Fruit fly (Drosophila melanogaster): ENCODE results near the gene CG46466.
A peak's percentile ranks its signal among the peaks of the same experiment; 100 is the strongest.

Gene CG46466

dm6 chr4:659884-660846 is 2.8 kb downstream of the CG46466 start, which contains the start of gene gw (continued):
- TF ChIP-seq CG17359 (tag; optimal IDR thresholded peaks at IDR 0.05), result peak; percentile 85
- TF ChIP-seq CG10543 (GFP tag; optimal IDR thresholded peaks at IDR 0.05), result peak; percentile 93
- peak; percentile 92 for TF ChIP-seq Ets65A (GFP tag)
- peak; percentile 36 for TF ChIP-seq D19B (GFP tag; optimal IDR thresholded peaks at IDR 0.05)
- TF ChIP-seq sqz (GFP tag; optimal IDR thresholded peaks at IDR 0.05), result no peak
- TF ChIP-seq CG8089 (GFP tag; optimal IDR thresholded peaks at IDR 0.05), result peak; percentile 76
- TF ChIP-seq CG5180 (GFP tag; optimal IDR thresholded peaks at IDR 0.05), result no peak
- TF ChIP-seq bsh (GFP tag; optimal IDR thresholded peaks at IDR 0.05), result peak in 1 of 2 experiments; percentile 85
- peak; percentile 97 for TF ChIP-seq CG7357 (GFP tag; IDR thresholded peaks at IDR 0.05)
- no peak for TF ChIP-seq CG11247 (GFP tag; IDR thresholded peaks at IDR 0.05)
- no peak for TF ChIP-seq CG15269 (tag; optimal IDR thresholded peaks at IDR 0.05)
- peak; percentile 62 for TF ChIP-seq Ssrp (tag; optimal IDR thresholded peaks at IDR 0.05)
- TF ChIP-seq CG1529 (GFP tag; optimal IDR thresholded peaks at IDR 0.05), result peak; percentile 78
- peak; percentile 75 for TF ChIP-seq eyg (GFP tag; optimal IDR thresholded peaks at IDR 0.05)
- TF ChIP-seq ftz-f1 (GFP tag; optimal IDR thresholded peaks at IDR 0.05), result no peak
- TF ChIP-seq YL-1 (GFP tag; optimal IDR thresholded peaks at IDR 0.05), result peak; percentile 93
- no peak for TF ChIP-seq zen2 (GFP tag; IDR thresholded peaks at IDR 0.05; ENCODE audit: partially characterized antibody)
- no peak for TF ChIP-seq chm (GFP tag; IDR thresholded peaks at IDR 0.05)
- no peak for TF ChIP-seq Ravus (GFP tag; IDR thresholded peaks at IDR 0.05)
- peak; percentile 86 for TF ChIP-seq CG7556 (GFP tag; optimal IDR thresholded peaks at IDR 0.05)
- peak; percentile 73 for TF ChIP-seq az2 (GFP tag; optimal IDR thresholded peaks at IDR 0.05)
- no peak for TF ChIP-seq Lim3 (GFP tag; IDR thresholded peaks at IDR 0.05)
- no peak for TF ChIP-seq fd64A (GFP tag; optimal IDR thresholded peaks at IDR 0.05)
- TF ChIP-seq exex (tag; optimal IDR thresholded peaks at IDR 0.05), result no peak
- TF ChIP-seq Mrtf (GFP tag; IDR thresholded peaks at IDR 0.05), result no peak; the same call in 2 of the 3 replicates
- TF ChIP-seq CG14050 (GFP tag; IDR thresholded peaks at IDR 0.05), result peak; percentile 44
- TF ChIP-seq sens-2 (GFP tag; IDR thresholded peaks at IDR 0.05), result no peak
- TF ChIP-seq CHES-1-like (GFP tag; optimal IDR thresholded peaks at IDR 0.05), result peak; percentile 75
- no peak for TF ChIP-seq salm (tag; optimal IDR thresholded peaks at IDR 0.05)
- TF ChIP-seq lov (optimal IDR thresholded peaks at IDR 0.05), result no peak
- TF ChIP-seq lov (GFP tag; IDR thresholded peaks at IDR 0.05), result no peak
- TF ChIP-seq CG14667 (GFP tag; IDR thresholded peaks at IDR 0.05), result no peak
- TF ChIP-seq CG18764 (GFP tag; optimal IDR thresholded peaks at IDR 0.05), result peak; percentile 73
- TF ChIP-seq fru (optimal IDR thresholded peaks at IDR 0.05), result no peak
- no peak for TF ChIP-seq CG6813 (GFP tag; optimal IDR thresholded peaks at IDR 0.05)
- TF ChIP-seq Vsx1 (GFP tag; optimal IDR thresholded peaks at IDR 0.05), result peak; percentile 53
- peak; percentile 54 for TF ChIP-seq CG3065 (GFP tag; optimal IDR thresholded peaks at IDR 0.05)
- TF ChIP-seq CG9817 (tag; optimal IDR thresholded peaks at IDR 0.05), result no peak
- peak; percentile 49 for TF ChIP-seq CG3995 (GFP tag; optimal IDR thresholded peaks at IDR 0.05)
- TF ChIP-seq Ets97D (GFP tag; optimal IDR thresholded peaks at IDR 0.05), result peak; percentile 47
- TF ChIP-seq CG6175 (GFP tag; IDR thresholded peaks at IDR 0.05), result no peak
- TF ChIP-seq Hand (GFP tag; optimal IDR thresholded peaks at IDR 0.05), result no peak
- TF ChIP-seq lab (GFP tag; optimal IDR thresholded peaks at IDR 0.05), result no peak
- TF ChIP-seq bigmax (GFP tag; optimal IDR thresholded peaks at IDR 0.05), result peak; percentile 98
- TF ChIP-seq CG10565 (GFP tag; optimal IDR thresholded peaks at IDR 0.05), result peak; percentile 65
- no peak for TF ChIP-seq CG32772 (GFP tag; IDR thresholded peaks at IDR 0.05)
- no peak for TF ChIP-seq cwo (GFP tag; optimal IDR thresholded peaks at IDR 0.05)
- TF ChIP-seq pho (GFP tag; optimal IDR thresholded peaks at IDR 0.05), result peak; percentile 81
- TF ChIP-seq ERR (GFP tag; optimal IDR thresholded peaks at IDR 0.05), result peak; percentile 92

All from whole organism, embryonic.